Worm (Caenorhabditis elegans) whole organism, young adult: ENCODE data around the gene Y53C12A.3.

Experiments used
- B0019.2 ChIP-seq: fragments of 200-800 bp; sonication (Bioruptor generic); conservative IDR thresholded peaks from 2 replicates; pipeline ENCODE4 v1.3.6; 2022; ENCODE audit warnings: missing genetic modification reagents, missing genetic modification characterization, missing compliant biosample characterization
- B0336.3 ChIP-seq: fragments of 200-800 bp; sonication (Bioruptor generic); IDR thresholded peaks from 2 replicates; pipeline ENCODE4 v1.3.6; 2022; ENCODE audit warnings: missing genetic modification characterization, missing compliant biosample characterization
- F57C9.4 ChIP-seq: sonication (generic microtip); optimal IDR thresholded peaks from 2 replicates; lab custom pipeline; 2017; ENCODE audit warnings: mild to moderate bottlenecking, missing genetic modification characterization, missing compliant biosample characterization
- K12H6.12 ChIP-seq: fragments of 200-800 bp; sonication (Bioruptor generic); optimal IDR thresholded peaks from 2 replicates; lab custom pipeline; 2018; ENCODE audit warnings: mild to moderate bottlenecking, missing genetic modification characterization, missing compliant biosample characterization
- Y53F4B.3 ChIP-seq: fragments of 200-800 bp; sonication (Bioruptor generic); IDR thresholded peaks from 2 replicates; pipeline ENCODE4 v1.3.6; 2022; ENCODE audit warnings: missing genetic modification reagents, missing genetic modification characterization, missing compliant biosample characterization
- Y53G8AR.9 ChIP-seq: fragments of 200-800 bp; sonication (Bioruptor generic); conservative IDR thresholded peaks from 2 replicates; pipeline ENCODE4 v1.3.6; 2022; ENCODE audit warnings: missing genetic modification reagents, missing genetic modification characterization, missing compliant biosample characterization
- Y56A3A.18 ChIP-seq: fragments of 200-800 bp; sonication (Bioruptor generic); IDR thresholded peaks from 2 replicates; pipeline ENCODE4 v1.3.6; 2022; ENCODE audit warnings: missing genetic modification reagents, missing genetic modification characterization, missing compliant biosample characterization
- Y95B8A.8 ChIP-seq: fragments of 200-800 bp; sonication (Bioruptor generic); IDR thresholded peaks from 2 replicates; pipeline ENCODE4 v1.3.6; 2022; ENCODE audit warnings: missing genetic modification reagents, missing genetic modification characterization, missing compliant biosample characterization
- attf-5 ChIP-seq: fragments of 200-800 bp; sonication (Bioruptor generic); optimal IDR thresholded peaks from 2 replicates; lab custom pipeline; 2018; ENCODE audit warnings: mild to moderate bottlenecking, missing genetic modification characterization, missing compliant biosample characterization
- bed-1 ChIP-seq: fragments of 200-800 bp; sonication (Bioruptor generic); IDR thresholded peaks from 2 replicates; pipeline ENCODE4 v1.3.6; 2022; ENCODE audit warnings: missing genetic modification reagents, missing genetic modification characterization, missing compliant biosample characterization
- cebp-2 ChIP-seq: fragments of 200-800 bp; sonication (Bioruptor generic); IDR thresholded peaks from 2 replicates; pipeline ENCODE4 v1.3.6; 2022; ENCODE audit warnings: missing genetic modification characterization, missing compliant biosample characterization
- ceh-79 ChIP-seq: sonication (generic microtip); optimal IDR thresholded peaks from 2 replicates; lab custom pipeline; 2017; ENCODE audit warnings: mild to moderate bottlenecking, missing genetic modification characterization, missing compliant biosample characterization
- ceh-91 ChIP-seq: fragments of 200-800 bp; sonication (Bioruptor generic); IDR thresholded peaks from 2 replicates; pipeline ENCODE4 v1.3.6; 2022; ENCODE audit warnings: missing genetic modification reagents, missing genetic modification characterization, missing compliant biosample characterization
- ekl-4 ChIP-seq: fragments of 200-800 bp; sonication (Bioruptor generic); IDR thresholded peaks from 2 replicates; pipeline ENCODE4 v1.3.6; 2022; ENCODE audit warnings: missing genetic modification reagents, missing genetic modification characterization, missing compliant biosample characterization
- fkh-3 ChIP-seq: sonication (generic microtip); optimal IDR thresholded peaks from 2 replicates; lab custom pipeline; 2016; ENCODE audit warnings: mild to moderate bottlenecking, missing genetic modification characterization, missing compliant biosample characterization
- gei-17 ChIP-seq: fragments of 200-800 bp; sonication (Bioruptor generic); optimal IDR thresholded peaks from 2 replicates; lab custom pipeline; 2018; ENCODE audit warnings: mild to moderate bottlenecking, missing genetic modification characterization, missing compliant biosample characterization
- hlh-26 ChIP-seq: fragments of 200-800 bp; sonication (Bioruptor generic); conservative IDR thresholded peaks from 2 replicates; pipeline ENCODE4 v1.3.6; 2022; ENCODE audit warnings: missing genetic modification reagents, missing genetic modification characterization, missing compliant biosample characterization
- hmg-1.2 ChIP-seq: fragments of 200-800 bp; sonication (Bioruptor generic); IDR thresholded peaks from 2 replicates; pipeline ENCODE4 v1.3.6; 2022; ENCODE audit warnings: missing genetic modification reagents, missing genetic modification characterization, missing compliant biosample characterization
- let-607 ChIP-seq, 2 experiments: fragments of 200-800 bp in 1 of 2; sonication (Bioruptor generic) in 1 of 2; sonication (generic microtip) in 1 of 2; optimal IDR thresholded peaks; 2 replicates each; lab custom pipeline; 2016 to 2018; ENCODE audit warnings: mild to moderate bottlenecking in 2 of 2, missing compliant biosample characterization in 2 of 2, missing genetic modification characterization in 2 of 2, moderate library complexity in 2 of 2, missing genotype in 1 of 2
- lsl-1 ChIP-seq: fragments of 200-800 bp; sonication (Bioruptor generic); optimal IDR thresholded peaks from 2 replicates; lab custom pipeline; 2018; ENCODE audit warnings: mild to moderate bottlenecking, missing genetic modification characterization, moderate library complexity, missing compliant biosample characterization
- madf-3 ChIP-seq: fragments of 200-800 bp; sonication (Bioruptor generic); IDR thresholded peaks from 2 replicates; pipeline ENCODE4 v1.3.6; 2022; ENCODE audit warnings: missing genetic modification reagents, missing genetic modification characterization, missing compliant biosample characterization
- mcd-1 ChIP-seq: fragments of 200-800 bp; sonication (Bioruptor generic); IDR thresholded peaks from 2 replicates; pipeline ENCODE4 v1.3.6; 2022; ENCODE audit warnings: missing genetic modification reagents, missing genetic modification characterization, missing compliant biosample characterization
- mel-28 ChIP-seq: sonication (generic microtip); optimal IDR thresholded peaks from 2 replicates; lab custom pipeline; 2016; ENCODE audit warnings: borderline replicate concordance, mild to moderate bottlenecking, missing genetic modification characterization, missing compliant biosample characterization
- nfya-2 ChIP-seq: fragments of 200-800 bp; sonication (Bioruptor generic); IDR thresholded peaks from 2 replicates; pipeline ENCODE4 v1.3.6; 2022; ENCODE audit warnings: missing genetic modification reagents, missing genetic modification characterization, missing compliant biosample characterization
- nhr-80 ChIP-seq: sonication (generic microtip); optimal IDR thresholded peaks from 2 replicates; lab custom pipeline; 2016; ENCODE audit warnings: missing genetic modification characterization, missing compliant biosample characterization
- pha-4 ChIP-seq: fragments of 150-350 bp; sonication (generic microtip); optimal IDR thresholded peaks from 2 replicates; lab custom pipeline; 2014; ENCODE audit warnings: missing biosample characterization, missing genetic modification reagents, missing genetic modification characterization
- rec-8 ChIP-seq, 2 experiments: sonication (generic microtip); optimal IDR thresholded peaks; 2 replicates each; lab custom pipeline; 2016; ENCODE audit warnings: mild to moderate bottlenecking in 2 of 2, missing genetic modification characterization in 2 of 2, missing genetic modification reagents in 2 of 2, missing genotype in 2 of 2, missing biosample characterization in 1 of 2, missing compliant biosample characterization in 1 of 2, moderate library complexity in 1 of 2
- snpc-1.1 ChIP-seq: sonication (generic microtip); optimal IDR thresholded peaks from 2 replicates; lab custom pipeline; 2017; ENCODE audit warnings: missing genetic modification characterization, mild to moderate bottlenecking, missing compliant biosample characterization, antibody characterized with exemption, moderate library complexity, missing genotype, missing genetic modification reagents; ENCODE audit not compliant: insufficient read depth
- snpc-1.3 ChIP-seq: sonication (generic microtip); optimal IDR thresholded peaks from 2 replicates; lab custom pipeline; 2017; ENCODE audit warnings: missing genetic modification characterization, mild to moderate bottlenecking, missing compliant biosample characterization, antibody characterized with exemption, moderate library complexity, missing genotype, missing genetic modification reagents; ENCODE audit not compliant: insufficient read depth
- snpc-3.4 ChIP-seq: sonication (generic microtip); optimal IDR thresholded peaks from 2 replicates; lab custom pipeline; 2017; ENCODE audit warnings: missing genetic modification characterization, mild to moderate bottlenecking, missing compliant biosample characterization, antibody characterized with exemption, moderate library complexity, missing genotype, missing genetic modification reagents
- snpc-4 ChIP-seq, 5 experiments: fragments of 150-350 bp in 1 of 5; sonication (generic microtip) in 4 of 5; optimal IDR thresholded peaks; 2 replicates each; lab custom pipeline; 2014 to 2018; ENCODE audit warnings: missing genetic modification characterization in 5 of 5, missing biosample characterization in 3 of 5, antibody characterized with exemption in 2 of 5, mild to moderate bottlenecking in 2 of 5, missing compliant biosample characterization in 2 of 5, missing genotype in 2 of 5, moderate library complexity in 2 of 5, missing genetic modification reagents in 1 of 5
- tbx-9 ChIP-seq: sonication (generic microtip); optimal IDR thresholded peaks from 2 replicates; lab custom pipeline; 2016; ENCODE audit warnings: borderline replicate concordance, missing genetic modification characterization, inconsistent platforms, missing compliant biosample characterization
- unc-62 ChIP-seq: fragments of 150-350 bp; optimal IDR thresholded peaks from 2 replicates; lab custom pipeline; 2014; ENCODE audit warnings: missing biosample characterization, missing genetic modification reagents, missing genetic modification characterization
- ztf-28 ChIP-seq: fragments of 200-800 bp; sonication (Bioruptor generic); IDR thresholded peaks from 2 replicates; pipeline ENCODE4 v1.3.6; 2022; ENCODE audit warnings: missing genetic modification reagents, missing genetic modification characterization, missing compliant biosample characterization

Gene Y53C12A.3

DNA sequence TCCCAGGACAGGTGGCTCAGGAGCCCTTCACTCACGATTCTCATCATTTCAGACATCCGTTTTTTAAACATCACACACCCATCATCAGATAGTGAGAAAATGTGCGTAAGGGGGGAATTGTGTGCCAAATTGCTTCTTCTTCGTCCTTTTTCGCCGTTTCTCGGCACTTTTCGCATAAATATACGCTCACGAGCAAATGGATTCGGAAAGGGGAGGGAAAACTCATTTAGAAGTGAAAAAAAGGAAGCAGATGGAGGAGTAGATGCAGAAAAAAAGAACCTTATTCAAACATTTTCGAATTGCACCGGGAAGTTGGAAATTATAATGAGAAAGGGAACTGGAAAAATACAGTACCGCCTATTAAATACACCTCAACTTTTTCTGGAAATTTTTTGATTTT lies 24.0 kb downstream of the Y53C12A.3 start:
- TF ChIP-seq rec-8 (tag; optimal IDR thresholded peaks at IDR 0.05; lab: Kevin White, UChicago): no peak
- TF ChIP-seq madf-3 (GFP tag; lab: Robert Waterston, UW): no peak
- no peak for TF ChIP-seq snpc-3.4 (tag; lab: Kevin White, UChicago)
- no peak for TF ChIP-seq ekl-4 (GFP tag; lab: Robert Waterston, UW)
- no peak for TF ChIP-seq pha-4 (tag; lab: Kevin White, UChicago)
- no peak for TF ChIP-seq Y53G8AR.9 (GFP tag; lab: Robert Waterston, UW)
- TF ChIP-seq Y95B8A.8: no peak
- no peak for TF ChIP-seq ceh-91 (GFP tag; lab: Robert Waterston, UW)
- no peak for TF ChIP-seq gei-17 (GFP tag; lab: Kevin White, UChicago)
- no peak for TF ChIP-seq mel-28 (tag; lab: Kevin White, UChicago)
- no peak for TF ChIP-seq Y53F4B.3
- no peak for TF ChIP-seq B0336.3
- TF ChIP-seq K12H6.12 (tag; lab: Kevin White, UChicago): no peak
- TF ChIP-seq snpc-4 (GFP tag; optimal IDR thresholded peaks at IDR 0.05; lab: Kevin White, UChicago): no peak
- no peak for TF ChIP-seq snpc-4 (tag; optimal IDR thresholded peaks at IDR 0.05; lab: Kevin White, UChicago)
- TF ChIP-seq snpc-1.3 (tag; lab: Kevin White, UChicago): no peak
- no peak for TF ChIP-seq fkh-3
- no peak for TF ChIP-seq nhr-80 (tag; lab: Kevin White, UChicago)
- TF ChIP-seq lsl-1 (GFP tag; lab: Kevin White, UChicago): no peak
- TF ChIP-seq mcd-1 (GFP tag; lab: Robert Waterston, UW): no peak

DNA sequence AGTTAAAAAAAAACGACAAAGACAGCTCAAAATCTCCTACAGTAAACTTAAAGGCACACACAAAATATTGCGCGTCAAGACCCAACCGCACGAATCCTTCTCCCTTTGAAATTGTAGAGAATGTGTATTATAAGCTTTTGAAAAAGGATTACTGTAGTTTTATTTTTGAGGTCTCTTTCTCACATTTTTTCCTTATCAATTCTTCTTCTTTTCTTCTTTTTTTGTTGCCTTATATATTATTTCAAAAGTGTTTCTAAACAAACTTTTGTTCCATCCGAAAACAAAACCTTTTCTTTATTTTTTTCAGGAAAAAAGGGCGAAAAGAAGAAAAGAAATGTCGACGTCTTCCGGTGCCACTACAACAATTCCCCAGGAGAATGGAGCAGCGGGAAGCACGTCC lies 25.5 kb downstream of the Y53C12A.3 start, which contains the start of gene ZK1320.13:
Gene ZK1320.13, plus strand, starts transcription at position 301 of the 400 bp plus-strand sequence.
- no peak for TF ChIP-seq attf-5 (GFP tag; lab: Kevin White, UChicago)
- no peak for TF ChIP-seq ztf-28 (GFP tag; lab: Robert Waterston, UW)
- no peak for TF ChIP-seq B0019.2 (GFP tag; lab: Robert Waterston, UW)
- TF ChIP-seq ceh-79 (tag; lab: Kevin White, UChicago): no peak
- no peak for TF ChIP-seq Y56A3A.18 (GFP tag; lab: Robert Waterston, UW)
- no peak for TF ChIP-seq Y95B8A.8
- no peak for TF ChIP-seq fkh-3
- no peak for TF ChIP-seq snpc-1.3 (tag; lab: Kevin White, UChicago)
- TF ChIP-seq hlh-26: no peak
- no peak for TF ChIP-seq unc-62 (GFP tag; lab: Kevin White, UChicago)
- no peak for TF ChIP-seq F57C9.4 (tag; lab: Kevin White, UChicago)
- TF ChIP-seq cebp-2 (GFP tag; lab: Robert Waterston, UW): no peak
- TF ChIP-seq tbx-9 (tag; lab: Kevin White, UChicago): no peak
- TF ChIP-seq nfya-2 (GFP tag; lab: Robert Waterston, UW): no peak
- TF ChIP-seq bed-1 (GFP tag; lab: Robert Waterston, UW): no peak

DNA sequence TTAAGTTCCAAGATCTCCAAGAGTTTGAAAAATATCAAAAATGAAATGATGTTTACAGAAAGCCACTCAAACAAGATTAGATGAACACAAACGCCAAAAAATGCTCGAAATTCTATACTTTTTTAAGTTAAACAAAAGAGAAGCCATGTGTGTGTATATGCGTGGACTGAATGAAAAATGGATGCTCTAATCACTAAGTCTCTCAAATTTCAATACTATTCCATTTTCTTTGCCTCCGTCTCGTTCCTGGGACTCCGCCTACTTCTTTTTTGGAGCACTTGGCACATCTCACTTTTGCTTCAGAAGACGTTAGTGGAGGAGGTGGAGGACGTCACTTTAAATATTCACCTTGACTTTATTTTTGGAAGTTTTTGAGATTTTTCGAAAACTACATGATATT lies 26.2 kb downstream of the Y53C12A.3 start:
- TF ChIP-seq snpc-1.1 (tag; lab: Kevin White, UChicago): no peak
- TF ChIP-seq hmg-1.2 (GFP tag; lab: Robert Waterston, UW): peak; percentile 61
- TF ChIP-seq, all 124 proteins: peak for 1

DNA sequence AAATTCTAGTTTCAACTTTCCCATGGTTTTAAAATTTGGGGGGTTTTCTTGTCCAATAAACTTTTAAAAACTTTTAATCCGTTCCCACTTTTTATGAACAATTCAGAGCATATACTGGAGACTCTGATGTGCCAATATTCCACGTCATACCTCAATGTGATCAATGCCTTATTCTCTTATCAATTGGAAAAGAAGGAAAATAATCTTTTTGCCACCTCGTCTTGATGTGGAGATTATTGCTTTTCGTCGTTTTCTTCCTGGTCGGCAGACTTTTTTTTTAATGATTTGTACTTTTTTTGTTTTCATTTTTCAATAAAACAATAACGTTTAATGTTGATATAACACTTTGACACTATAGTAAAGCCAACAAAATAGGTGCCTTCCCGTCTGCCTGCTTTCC lies 28.6 kb downstream of the Y53C12A.3 start:
- no peak for TF ChIP-seq pha-4 (tag; lab: Kevin White, UChicago)
- peak; percentile 66 for TF ChIP-seq nhr-80 (tag; lab: Kevin White, UChicago)
- peak in 1 of 2 experiments; percentile 22 for TF ChIP-seq let-607 (tag; optimal IDR thresholded peaks at IDR 0.05; lab: Kevin White, UChicago)
